Worm (Caenorhabditis elegans): Measurements from ENCODE around the gene ZK180.8.

The ZK180.8 gene

ce11 chrIV:4468046-4468727, 43.3 kb downstream of the ZK180.8 start (continued):
- no peak for TF ChIP-seq snpc-1.3 (tag; optimal IDR thresholded peaks at IDR 0.05; ENCODE audit: insufficient read depth)
- peak; percentile 56 for TF ChIP-seq mcd-1 (GFP tag; IDR thresholded peaks at IDR 0.05)
- TF ChIP-seq hlh-12 (tag; optimal IDR thresholded peaks at IDR 0.05) = no peak
- no peak for TF ChIP-seq ztf-22 (GFP tag; optimal IDR thresholded peaks at IDR 0.05)
- TF ChIP-seq F57C9.4 (tag; optimal IDR thresholded peaks at IDR 0.05) = peak; percentile 24
- TF ChIP-seq T07F8.4 (tag; optimal IDR thresholded peaks at IDR 0.05) = no peak
- 0 out of 2 replicates have a peak, but pooled peaks have one; percentile 3 for TF ChIP-seq bed-1 (GFP tag; IDR thresholded peaks at IDR 0.05)
- peak; percentile 36 for TF ChIP-seq ztf-18 (tag; optimal IDR thresholded peaks at IDR 0.05)
- TF ChIP-seq F49E8.2 (tag; optimal IDR thresholded peaks at IDR 0.05; ENCODE audit: insufficient read depth) = peak; percentile 67
- peak; percentile 73 for TF ChIP-seq somi-1 (GFP tag; optimal IDR thresholded peaks at IDR 0.05)
- peak; percentile 8 for TF ChIP-seq mes-4 (tag; optimal IDR thresholded peaks at IDR 0.05)
- TF ChIP-seq repo-1 (tag; optimal IDR thresholded peaks at IDR 0.05) = peak; percentile 95
- peak; percentile 98 for TF ChIP-seq ama-1 (optimal IDR thresholded peaks at IDR 0.05)
- TF ChIP-seq ama-1 (GFP tag; optimal IDR thresholded peaks at IDR 0.05) = peak in 1 of 2 experiments; percentile 13
- TF ChIP-seq attf-3 (GFP tag; conservative IDR thresholded peaks at IDR 0.05) = no peak
- TF ChIP-seq cebp-2 (GFP tag; IDR thresholded peaks at IDR 0.05) = no peak
- TF ChIP-seq ceh-58 (GFP tag; IDR thresholded peaks at IDR 0.05) = no peak
- no peak for TF ChIP-seq hrde-1 (tag; optimal IDR thresholded peaks at IDR 0.05; ENCODE audit: borderline replicate concordance)
- no peak for TF ChIP-seq egl-18 (GFP tag; IDR thresholded peaks at IDR 0.05)
- no peak for TF ChIP-seq ekl-4 (GFP tag; IDR thresholded peaks at IDR 0.05)
- TF ChIP-seq ztf-25 (GFP tag; IDR thresholded peaks at IDR 0.05) = no peak
- TF ChIP-seq nhr-80 (tag; optimal IDR thresholded peaks at IDR 0.05) = no peak
- no peak for TF ChIP-seq B0261.1 (tag; optimal IDR thresholded peaks at IDR 0.05)
- TF ChIP-seq nfya-2 (GFP tag; IDR thresholded peaks at IDR 0.05) = no peak
- peak; percentile 69 for TF ChIP-seq tlf-1 (GFP tag; optimal IDR thresholded peaks at IDR 0.05)
- peak; percentile 53 for TF ChIP-seq ZK185.1 (tag; optimal IDR thresholded peaks at IDR 0.05; ENCODE audit: poor library complexity, severe bottlenecking)
- TF ChIP-seq bed-2 (GFP tag; IDR thresholded peaks at IDR 0.05) = no peak
- peak; percentile 30 for TF ChIP-seq snpc-4 (GFP tag; optimal IDR thresholded peaks at IDR 0.05)
- TF ChIP-seq snpc-4 (tag; optimal IDR thresholded peaks at IDR 0.05) = peak in 3 of 4 experiments; percentile 12 to 64 (median 18)
- peak; percentile 34 for TF ChIP-seq madf-10 (tag; optimal IDR thresholded peaks at IDR 0.05)
- no peak for TF ChIP-seq egl-44 (GFP tag; IDR thresholded peaks at IDR 0.05)
- TF ChIP-seq pha-4 (tag; optimal IDR thresholded peaks at IDR 0.05) = peak; percentile 70
- TF ChIP-seq C06A6.2 (GFP tag; conservative IDR thresholded peaks at IDR 0.05) = 0 out of 2 replicates have a peak, but pooled peaks have one; percentile 21
- TF ChIP-seq lir-1 (GFP tag; conservative IDR thresholded peaks at IDR 0.05) = no peak
- TF ChIP-seq let-526 (GFP tag; IDR thresholded peaks at IDR 0.05) = no peak
- TF ChIP-seq zfh-2 (GFP tag; conservative IDR thresholded peaks at IDR 0.05) = no peak
- no peak; the same call in 1 of the 2 replicates for TF ChIP-seq Y79H2A.3 (GFP tag; conservative IDR thresholded peaks at IDR 0.05)
- no peak for TF ChIP-seq snpc-3.4 (tag; optimal IDR thresholded peaks at IDR 0.05)
- TF ChIP-seq snpc-1.1 (tag; optimal IDR thresholded peaks at IDR 0.05; ENCODE audit: insufficient read depth) = peak; percentile 18
- TF ChIP-seq Y53G8AR.9 (GFP tag; conservative IDR thresholded peaks at IDR 0.05) = peak; percentile 75
- TF ChIP-seq chd-7 (tag; optimal IDR thresholded peaks at IDR 0.05) = peak; percentile 69
- peak; percentile 57 for TF ChIP-seq ceh-91 (GFP tag; IDR thresholded peaks at IDR 0.05)
- TF ChIP-seq F37B4.10 (GFP tag; IDR thresholded peaks at IDR 0.05) = no peak
- no peak for TF ChIP-seq F23B12.7 (tag; optimal IDR thresholded peaks at IDR 0.05; ENCODE audit: insufficient read depth)
- 0 out of 2 replicates have a peak, but pooled peaks have one; percentile 29 for TF ChIP-seq B0019.2 (GFP tag; conservative IDR thresholded peaks at IDR 0.05)
- no peak; the same call in 1 of the 2 replicates for TF ChIP-seq pbrm-1 (GFP tag; IDR thresholded peaks at IDR 0.05)
- TF ChIP-seq C17E4.6 (GFP tag; IDR thresholded peaks at IDR 0.05) = no peak

All from whole organism, young adult.